Worm (Caenorhabditis elegans): ENCODE results near the gene Y75B12B.1.

DNA sequence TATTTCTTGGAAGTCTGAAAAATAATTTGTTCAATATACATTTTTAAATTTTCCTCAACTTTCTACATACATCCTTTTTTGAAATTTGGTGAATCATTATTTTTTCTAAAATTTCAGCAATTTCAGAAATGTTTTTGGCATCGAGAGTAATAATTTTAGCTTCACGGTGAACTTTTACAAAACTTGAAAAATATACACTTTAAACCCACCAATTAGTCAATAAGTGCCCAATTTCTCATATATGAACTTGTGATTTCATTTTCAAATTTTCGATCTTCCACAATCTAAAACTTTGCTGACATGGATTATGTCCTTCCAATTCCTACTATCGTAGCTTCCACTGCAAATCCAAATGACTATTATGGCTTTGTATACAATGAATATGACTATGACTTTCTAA is 39.2 kb downstream of the Y75B12B.1 start, which contains the start of gene srw-24:
- TF ChIP-seq klf-2 (GFP tag; conservative IDR thresholded peaks at IDR 0.05), result no peak
- no peak for TF ChIP-seq ztf-29 (GFP tag; IDR thresholded peaks at IDR 0.05)
